Worm (Caenorhabditis elegans) whole organism, young adult: ENCODE measurements around the gene sdf-9.

ENCODE experiments used
- K11D2.4 ChIP-seq: fragments of 200-800 bp; sonication (Bioruptor generic); IDR thresholded peaks from 2 replicates; pipeline ENCODE4 v1.3.6; 2022; ENCODE audit warnings: missing genetic modification reagents, missing genetic modification characterization, missing compliant biosample characterization
- Y95B8A.8 ChIP-seq: fragments of 200-800 bp; sonication (Bioruptor generic); IDR thresholded peaks from 2 replicates; pipeline ENCODE4 v1.3.6; 2022; ENCODE audit warnings: missing genetic modification reagents, missing genetic modification characterization, missing compliant biosample characterization
- ama-1 ChIP-seq, 3 experiments: fragments of 150-350 bp in 1 of 3; sonication (generic microtip) in 2 of 3; optimal IDR thresholded peaks; 2 replicates each; lab custom pipeline; 2014 to 2018; ENCODE audit warnings: missing biosample characterization in 2 of 3, missing genetic modification characterization in 2 of 3, missing genetic modification reagents in 2 of 3
- bed-1 ChIP-seq: fragments of 200-800 bp; sonication (Bioruptor generic); IDR thresholded peaks from 2 replicates; pipeline ENCODE4 v1.3.6; 2022; ENCODE audit warnings: missing genetic modification reagents, missing genetic modification characterization, missing compliant biosample characterization
- bed-2 ChIP-seq: fragments of 200-800 bp; sonication (Bioruptor generic); IDR thresholded peaks from 2 replicates; pipeline ENCODE4 v1.3.6; 2022; ENCODE audit warnings: missing genetic modification reagents, missing genetic modification characterization, missing compliant biosample characterization
- gei-17 ChIP-seq: fragments of 200-800 bp; sonication (Bioruptor generic); optimal IDR thresholded peaks from 2 replicates; lab custom pipeline; 2018; ENCODE audit warnings: mild to moderate bottlenecking, missing genetic modification characterization, missing compliant biosample characterization
- hsf-1 ChIP-seq: fragments of 200-800 bp; sonication (Bioruptor generic); IDR thresholded peaks from 2 replicates; pipeline ENCODE4 v1.3.6; 2022; ENCODE audit warnings: missing genetic modification reagents, missing genetic modification characterization, missing compliant biosample characterization
- pbrm-1 ChIP-seq: fragments of 200-800 bp; sonication (Bioruptor generic); IDR thresholded peaks from 2 replicates; pipeline ENCODE4 v1.3.6; 2022; ENCODE audit warnings: missing genetic modification reagents, missing genetic modification characterization, missing compliant biosample characterization
- pha-4 ChIP-seq: fragments of 150-350 bp; sonication (generic microtip); optimal IDR thresholded peaks from 2 replicates; lab custom pipeline; 2014; ENCODE audit warnings: missing biosample characterization, missing genetic modification reagents, missing genetic modification characterization
- repo-1 ChIP-seq: sonication (generic microtip); optimal IDR thresholded peaks from 2 replicates; lab custom pipeline; 2017; ENCODE audit warnings: mild to moderate bottlenecking, missing genetic modification characterization, missing compliant biosample characterization

- no peak for TF ChIP-seq bed-1 (GFP tag; lab: Robert Waterston, UW)
- no peak for TF ChIP-seq Y95B8A.8 (GFP tag; lab: Robert Waterston, UW)
- no peak for TF ChIP-seq repo-1 (tag; lab: Kevin White, UChicago)
- no peak for TF ChIP-seq K11D2.4 (GFP tag; lab: Robert Waterston, UW)
- TF ChIP-seq pha-4 (tag; lab: Kevin White, UChicago): no peak
- no peak for TF ChIP-seq hsf-1 (GFP tag; lab: Robert Waterston, UW)
- no peak for TF ChIP-seq bed-2
- TF ChIP-seq ama-1 (optimal IDR thresholded peaks at IDR 0.05; lab: Kevin White, UChicago): no peak
- TF ChIP-seq ama-1 (GFP tag; optimal IDR thresholded peaks at IDR 0.05; lab: Kevin White, UChicago): no peak
- no peak for TF ChIP-seq gei-17
- TF ChIP-seq pbrm-1 (GFP tag; lab: Robert Waterston, UW): no peak
Measured at ce11 chrV:20790616-20791015, 7.4 kb upstream of the sdf-9 start.
